Fruit fly (Drosophila melanogaster): ENCODE measurements around the gene nerfin-1.

dm6 chr3L:897080-897479 is 11.8 kb upstream of the nerfin-1 start, which contains the start of gene CG34057:
- TF ChIP-seq psq (optimal IDR thresholded peaks at IDR 0.05) (no peak), pan (optimal IDR thresholded peaks at IDR 0.05) (no peak)

Data from whole organism.